Fruit fly (Drosophila melanogaster) whole organism, pupa: ENCODE measurements around the gene tsl.

ENCODE experiments used
- CG12605 ChIP-seq: fragments of 200-800 bp; sonication (Bioruptor generic); IDR thresholded peaks from 2 replicates; pipeline ENCODE4 v1.3.6; 2022; ENCODE audit warnings: missing biosample characterization, missing genetic modification characterization
- CG13204 ChIP-seq: fragments of 200-800 bp; sonication (Bioruptor generic); optimal IDR thresholded peaks from 2 replicates; lab custom pipeline; 2018; ENCODE audit warnings: missing biosample characterization, mild to moderate bottlenecking, missing genetic modification characterization, moderate library complexity
- CG14655 ChIP-seq: fragments of 200-800 bp; sonication (Bioruptor generic); optimal IDR thresholded peaks from 3 replicates; lab custom pipeline; 2017; ENCODE audit warnings: mild to moderate bottlenecking, missing biosample characterization, missing genetic modification reagents, missing genetic modification characterization
- CG15710 ChIP-seq: fragments of 200-800 bp; sonication (Bioruptor generic); optimal IDR thresholded peaks from 2 replicates; lab custom pipeline; 2018; ENCODE audit warnings: missing biosample characterization, mild to moderate bottlenecking, missing genetic modification characterization, moderate library complexity
- CG17806 ChIP-seq: fragments of 200-800 bp; sonication (Bioruptor generic); optimal IDR thresholded peaks from 2 replicates; lab custom pipeline; 2018; ENCODE audit warnings: missing biosample characterization, mild to moderate bottlenecking, missing genetic modification characterization, moderate library complexity
- CG32121 ChIP-seq: fragments of 200-800 bp; sonication (Bioruptor generic); IDR thresholded peaks from 2 replicates; pipeline ENCODE4 v1.3.6; 2022; ENCODE audit warnings: missing biosample characterization, missing genetic modification characterization
- CG34367 ChIP-seq: fragments of 200-800 bp; sonication (Bioruptor generic); optimal IDR thresholded peaks from 2 replicates; lab custom pipeline; 2018; ENCODE audit warnings: missing biosample characterization, mild to moderate bottlenecking, missing genetic modification characterization
- CG4496 ChIP-seq: fragments of 200-800 bp; sonication (Bioruptor generic); IDR thresholded peaks from 3 replicates; pipeline ENCODE4 v1.3.6; 2022; ENCODE audit warnings: missing biosample characterization, missing genetic modification characterization
- CG8159 ChIP-seq: fragments of 200-800 bp; sonication (Bioruptor generic); optimal IDR thresholded peaks from 3 replicates; lab custom pipeline; 2018; ENCODE audit warnings: missing biosample characterization, mild to moderate bottlenecking, missing genetic modification characterization, moderate library complexity
- CG8301 ChIP-seq: fragments of 200-800 bp; sonication (Bioruptor generic); optimal IDR thresholded peaks from 2 replicates; lab custom pipeline; 2018; ENCODE audit warnings: missing biosample characterization, mild to moderate bottlenecking, missing genetic modification characterization
- CG9948 ChIP-seq: fragments of 200-800 bp; sonication (Bioruptor generic); optimal IDR thresholded peaks from 2 replicates; lab custom pipeline; 2018; ENCODE audit warnings: missing biosample characterization, mild to moderate bottlenecking, missing genetic modification characterization, moderate library complexity
- D1 ChIP-seq: fragments of 200-800 bp; sonication (Bioruptor generic); optimal IDR thresholded peaks from 2 replicates; lab custom pipeline; 2018; ENCODE audit warnings: missing biosample characterization, mild to moderate bottlenecking, missing genetic modification characterization, moderate library complexity
- EcR ChIP-seq: fragments of 200-800 bp; sonication (Bioruptor generic); optimal IDR thresholded peaks from 3 replicates; lab custom pipeline; 2019; ENCODE audit warnings: missing biosample characterization, missing genetic modification characterization, mild to moderate bottlenecking, moderate library complexity, missing genetic modification reagents
- Ets98B ChIP-seq: fragments of 200-800 bp; sonication (Bioruptor generic); IDR thresholded peaks from 2 replicates; pipeline ENCODE4 v1.3.6; 2022; ENCODE audit warnings: missing biosample characterization, missing genetic modification characterization
- Pif1A ChIP-seq: fragments of 200-800 bp; sonication (Bioruptor generic); optimal IDR thresholded peaks from 3 replicates; lab custom pipeline; 2016; ENCODE audit warnings: missing biosample characterization, missing genetic modification characterization
- Pif1B ChIP-seq: fragments of 200-800 bp; sonication (Bioruptor generic); optimal IDR thresholded peaks from 3 replicates; lab custom pipeline; 2016; ENCODE audit warnings: missing biosample characterization, missing genetic modification characterization
- Snoo ChIP-seq: fragments of 200-800 bp; sonication (Bioruptor generic); optimal IDR thresholded peaks from 3 replicates; lab custom pipeline; 2017; ENCODE audit warnings: missing biosample characterization, mild to moderate bottlenecking, missing genetic modification characterization, inconsistent platforms
- fd96Ca ChIP-seq: fragments of 200-800 bp; sonication (Bioruptor generic); IDR thresholded peaks from 3 replicates; pipeline ENCODE4 v1.3.6; 2022; ENCODE audit warnings: missing biosample characterization, missing genetic modification characterization
- gl ChIP-seq: fragments of 200-800 bp; sonication (Bioruptor generic); optimal IDR thresholded peaks from 2 replicates; lab custom pipeline; 2018; ENCODE audit warnings: missing biosample characterization, mild to moderate bottlenecking, missing genetic modification characterization

tsl gene

DNA sequence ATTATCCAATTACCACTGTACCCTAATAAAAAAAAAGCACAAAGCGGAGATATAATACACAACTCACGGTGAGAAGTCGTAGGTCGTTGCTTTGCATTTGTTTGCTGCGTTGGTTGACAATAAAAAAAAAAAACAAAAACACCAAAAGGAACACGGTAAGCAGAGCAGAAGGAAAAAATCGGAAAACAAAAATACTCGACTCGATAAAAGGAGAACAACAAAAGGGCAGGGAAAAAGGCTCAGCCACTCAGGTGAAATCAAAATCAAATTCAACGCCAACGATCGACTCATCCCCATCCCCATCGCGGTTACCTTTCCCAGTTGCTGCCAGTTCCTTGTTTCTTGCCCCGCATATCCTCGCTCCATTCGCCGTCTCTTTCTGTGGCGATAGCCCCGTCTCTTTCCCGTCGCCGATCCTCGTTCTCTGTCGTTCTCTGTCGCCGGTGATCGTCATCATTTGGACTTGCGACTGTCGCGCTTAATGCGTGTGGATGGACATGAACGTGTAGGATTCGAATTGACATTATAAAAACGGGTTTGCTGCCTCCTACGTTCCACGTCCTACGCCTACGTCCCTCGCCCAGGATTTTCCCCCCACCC lies 42.2 kb upstream of the tsl start:
- peak; percentile 4 for TF ChIP-seq CG14655 (GFP tag; lab: Kevin White, UChicago)
- TF ChIP-seq Ets98B (GFP tag; lab: Robert Waterston, UW), result no peak
- peak; percentile 54 for TF ChIP-seq CG13204 (GFP tag; lab: Kevin White, UChicago)
- TF ChIP-seq Pif1A (GFP tag; lab: Kevin White, UChicago), result no peak
- TF ChIP-seq CG4496 (GFP tag; lab: Robert Waterston, UW), result 0 out of 3 replicates have a peak, but pooled peaks have one; percentile 40
- TF ChIP-seq fd96Ca, result no peak
- TF ChIP-seq gl (tag; lab: Kevin White, UChicago), result peak; percentile 85
- TF ChIP-seq CG8159 (tag; lab: Kevin White, UChicago), result no peak
- TF ChIP-seq CG34367, result peak; percentile 48
- TF ChIP-seq D1, result no peak
- no peak for TF ChIP-seq CG32121
- TF ChIP-seq Snoo (tag; lab: Kevin White, UChicago), result no peak
- TF ChIP-seq CG12605 (GFP tag; lab: Robert Waterston, UW), result 0 out of 2 replicates have a peak, but pooled peaks have one; percentile 36
- no peak for TF ChIP-seq Pif1B (GFP tag; lab: Kevin White, UChicago)
- peak; percentile 80 for TF ChIP-seq EcR (GFP tag; lab: Kevin White, UChicago)

dm6 chr3R:21823699-21824406 lies 41.5 kb upstream of the tsl start:
- TF ChIP-seq CG34367 (peak; percentile 11), D1 (peak; percentile 90), Pif1B (GFP tag; lab: Kevin White, UChicago) (peak; percentile 38), CG4496 (GFP tag; lab: Robert Waterston, UW) (no peak), CG14655 (GFP tag; lab: Kevin White, UChicago) (peak; percentile 73), CG15710 (tag; lab: Kevin White, UChicago) (peak; percentile 50), fd96Ca (0 out of 3 replicates have a peak, but pooled peaks have one; percentile 10), Snoo (tag; lab: Kevin White, UChicago) (no peak), CG8159 (tag; lab: Kevin White, UChicago) (peak; percentile 95), CG32121 (no peak), CG17806 (tag; lab: Kevin White, UChicago) (peak; percentile 91), CG9948 (tag; lab: Kevin White, UChicago) (peak; percentile 74), Ets98B (GFP tag; lab: Robert Waterston, UW) (no peak), gl (tag; lab: Kevin White, UChicago) (no peak), CG13204 (GFP tag; lab: Kevin White, UChicago) (no peak), CG8301 (no peak), EcR (GFP tag; lab: Kevin White, UChicago) (no peak)
- TF ChIP-seq, all 21 proteins: peak for 9

DNA sequence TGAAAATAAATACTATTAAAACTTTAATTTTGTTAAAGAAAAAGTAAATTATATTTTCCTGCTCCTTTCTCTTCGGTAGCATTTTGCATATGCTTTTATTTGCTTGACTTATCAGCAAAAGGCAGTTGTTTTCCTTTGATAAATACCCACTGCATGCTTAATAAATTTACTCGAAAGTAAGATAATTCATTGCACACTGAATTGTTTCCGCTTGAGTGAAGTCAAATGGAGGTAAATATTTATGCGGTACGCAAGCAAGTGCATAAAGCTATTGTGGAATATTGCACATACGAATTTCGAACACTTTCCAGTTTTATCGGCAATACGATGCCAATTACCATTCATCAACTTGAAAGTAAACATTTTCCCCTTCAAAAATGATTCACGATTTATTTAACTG lies 40.7 kb upstream of the tsl start:
- peak; percentile 62 for TF ChIP-seq gl (tag; lab: Kevin White, UChicago)
- TF ChIP-seq CG32121, result no peak
- no peak for TF ChIP-seq CG17806 (tag; lab: Kevin White, UChicago)
- TF ChIP-seq D1, result no peak
- TF ChIP-seq Snoo (tag; lab: Kevin White, UChicago), result peak; percentile 36
- no peak for TF ChIP-seq CG13204 (GFP tag; lab: Kevin White, UChicago)
- peak; percentile 64 for TF ChIP-seq Pif1A (GFP tag; lab: Kevin White, UChicago)
- TF ChIP-seq CG8159 (tag; lab: Kevin White, UChicago), result peak; percentile 27
- peak; percentile 4 for TF ChIP-seq CG15710 (tag; lab: Kevin White, UChicago)
- no peak for TF ChIP-seq CG9948 (tag; lab: Kevin White, UChicago)
- TF ChIP-seq Pif1B (GFP tag; lab: Kevin White, UChicago), result peak; percentile 62
- TF ChIP-seq CG34367, result no peak

DNA sequence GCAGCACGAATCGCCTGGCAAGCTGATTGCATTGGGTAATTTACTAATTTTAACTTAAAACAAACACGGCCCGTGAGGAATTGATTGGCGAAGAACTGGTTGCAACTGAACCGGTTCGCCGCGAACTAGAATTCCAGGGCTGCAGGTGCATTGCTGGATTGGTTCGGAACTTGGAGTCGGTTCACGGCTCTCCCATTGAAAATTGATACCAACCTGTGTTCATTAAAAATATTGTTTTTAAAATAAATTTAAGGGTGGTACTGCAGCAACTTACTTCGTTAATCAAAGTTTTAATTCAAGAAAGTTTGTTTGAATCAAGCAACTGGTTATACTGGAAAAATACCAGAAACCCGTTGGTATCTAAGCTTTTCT lies 40.2 kb upstream of the tsl start, which contains the start of gene CASK:
TSS of gene CASK (minus strand) at position 113 of the 372 bp plus-strand sequence.
- no peak for TF ChIP-seq CG34367
- TF ChIP-seq CG32121, result no peak
- TF ChIP-seq CG13204 (GFP tag; lab: Kevin White, UChicago), result no peak
- TF ChIP-seq CG9948 (tag; lab: Kevin White, UChicago), result no peak
- no peak for TF ChIP-seq Pif1A (GFP tag; lab: Kevin White, UChicago)
- no peak for TF ChIP-seq CG8301

- TF ChIP-seq CG13204 (GFP tag; lab: Kevin White, UChicago) (no peak), CG4496 (GFP tag; lab: Robert Waterston, UW) (peak; percentile 26; the same call in 1 of the 3 replicates), CG15710 (tag; lab: Kevin White, UChicago) (no peak), EcR (GFP tag; lab: Kevin White, UChicago) (peak; percentile 15)
These were observed 39.6 kb upstream of the tsl start for dm6 chr3R:21821684-21822561.
